Worm (Caenorhabditis elegans): Measurements from ENCODE around the gene ctns-1.

The ctns-1 gene

DNA sequence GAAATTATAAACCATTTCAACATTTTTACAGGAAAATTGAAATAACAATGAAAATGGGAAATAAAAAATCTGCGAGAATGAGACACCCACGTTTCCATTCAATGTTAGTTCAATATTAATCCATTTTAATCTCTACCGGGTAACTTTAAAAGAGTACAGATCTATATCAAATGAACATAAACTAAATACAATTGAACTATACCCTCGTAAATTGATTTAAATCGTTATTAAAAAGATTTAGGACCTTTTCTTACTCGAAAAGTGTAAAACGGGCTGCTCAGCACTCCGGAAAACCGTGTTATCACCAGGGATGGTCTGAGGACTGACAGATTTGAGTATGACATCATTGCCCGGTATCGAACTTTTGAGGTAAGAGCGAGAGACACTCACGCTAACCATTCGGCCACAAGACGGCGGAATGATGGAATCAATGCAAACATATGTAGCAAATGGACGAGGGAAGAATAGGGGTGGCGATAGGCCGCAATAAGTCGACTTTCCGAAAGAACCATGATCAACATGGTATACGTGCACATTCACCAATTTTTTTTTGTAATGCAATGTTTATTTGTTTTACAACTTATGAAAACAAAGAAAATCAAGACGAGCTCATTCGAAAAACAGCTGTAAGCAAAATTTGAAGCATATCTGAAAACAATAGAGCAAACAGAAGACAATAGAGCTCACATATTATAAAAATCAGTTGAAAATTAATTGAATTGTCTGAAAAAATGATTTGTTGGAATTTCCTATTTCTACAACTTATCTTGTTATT is 29.6 kb downstream of the ctns-1 start, which contains the start of the genes chst-1 and C41C4.9 (continued):
- TF ChIP-seq isw-1 (GFP tag; IDR thresholded peaks at IDR 0.05) (no peak), sox-4 (tag; optimal IDR thresholded peaks at IDR 0.05) (no peak), pax-3 (tag; optimal IDR thresholded peaks at IDR 0.05) (no peak), unc-86 (tag; optimal IDR thresholded peaks at IDR 0.05) (no peak), ama-1 (optimal IDR thresholded peaks at IDR 0.05) (no peak), egl-13 (tag; optimal IDR thresholded peaks at IDR 0.05) (no peak), jun-1 (tag; optimal IDR thresholded peaks at IDR 0.05) (peak; percentile 38), sup-37 (GFP tag; optimal IDR thresholded peaks at IDR 0.05) (no peak), unc-30 (tag; optimal IDR thresholded peaks at IDR 0.05) (no peak), egl-27 (tag; optimal IDR thresholded peaks at IDR 0.05) (peak in 1 of 2 experiments; percentile 35), efl-3 (GFP tag; optimal IDR thresholded peaks at IDR 0.05) (no peak), mep-1 (tag; optimal IDR thresholded peaks at IDR 0.05) (peak; percentile 69), C04F5.9 (tag; optimal IDR thresholded peaks at IDR 0.05) (no peak), lsy-2 (tag; optimal IDR thresholded peaks at IDR 0.05) (peak; percentile 57 to 77), lin-39 (tag; optimal IDR thresholded peaks at IDR 0.05) (no peak), fkh-8 (tag; optimal IDR thresholded peaks at IDR 0.05) (no peak), unc-62 (GFP tag; optimal IDR thresholded peaks at IDR 0.05) (no peak), ceh-8 (GFP tag; optimal IDR thresholded peaks at IDR 0.05) (peak; percentile 23), ceh-88 (GFP tag; IDR thresholded peaks at IDR 0.05) (no peak), nhr-76 (tag; optimal IDR thresholded peaks at IDR 0.05) (no peak), swsn-7 (tag; optimal IDR thresholded peaks at IDR 0.05) (peak; percentile 46), sptf-1 (tag; optimal IDR thresholded peaks at IDR 0.05) (no peak), fkh-10 (GFP tag; optimal IDR thresholded peaks at IDR 0.05) (no peak), vab-15 (tag; optimal IDR thresholded peaks at IDR 0.05) (peak; percentile 57), ceh-63 (GFP tag; optimal IDR thresholded peaks at IDR 0.05) (no peak), snpc-4 (tag; optimal IDR thresholded peaks at IDR 0.05) (peak; percentile 29), nhr-84 (tag; optimal IDR thresholded peaks at IDR 0.05) (no peak), aha-1 (tag; optimal IDR thresholded peaks at IDR 0.05) (no peak), F16B12.6 (tag; optimal IDR thresholded peaks at IDR 0.05) (no peak), nhr-28 (tag; optimal IDR thresholded peaks at IDR 0.05) (no peak), nhr-12 (tag; optimal IDR thresholded peaks at IDR 0.05) (no peak), efl-1 (optimal IDR thresholded peaks at IDR 0.05) (peak; percentile 50 to 51), efl-1 (GFP tag; optimal IDR thresholded peaks at IDR 0.05 in 1 of 2) (peak; percentile 20 to 96), xbp-1 (tag; optimal IDR thresholded peaks at IDR 0.05) (peak; percentile 20), ztf-4 (tag; optimal IDR thresholded peaks at IDR 0.05) (peak; percentile 7)

DNA sequence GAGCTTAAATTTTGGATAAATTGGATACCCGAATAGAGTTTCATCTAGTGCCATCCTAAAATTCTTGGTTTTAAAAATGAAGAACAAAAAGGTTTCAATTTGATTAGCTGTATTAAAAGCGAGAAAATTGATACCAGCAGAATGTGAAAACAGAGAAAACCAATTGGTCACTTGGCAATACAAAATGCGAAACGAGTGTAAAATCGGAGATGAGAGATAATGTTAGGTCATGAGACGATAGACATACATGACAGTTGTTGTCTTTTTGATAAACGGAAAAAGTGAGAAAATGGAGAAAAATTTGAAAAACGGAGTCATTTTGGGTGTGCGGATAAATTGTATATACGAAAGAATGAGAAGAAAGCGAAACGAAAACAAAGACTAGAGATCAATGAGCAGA is 31.7 kb downstream of the ctns-1 start, which contains the start of gene sfxn-5:
Gene sfxn-5, minus strand, starts transcription at position 55 of the 400 bp plus-strand sequence.
- TF ChIP-seq sox-4 (tag; optimal IDR thresholded peaks at IDR 0.05) (no peak), isw-1 (GFP tag; IDR thresholded peaks at IDR 0.05) (no peak), lin-14 (GFP tag; optimal IDR thresholded peaks at IDR 0.05) (peak; percentile 82), aly-2 (tag; optimal IDR thresholded peaks at IDR 0.05) (no peak), fos-1 (tag; optimal IDR thresholded peaks at IDR 0.05) (peak; percentile 11), lin-13 (GFP tag; optimal IDR thresholded peaks at IDR 0.05) (no peak), hlh-4 (tag; optimal IDR thresholded peaks at IDR 0.05) (no peak), nhr-71 (tag; optimal IDR thresholded peaks at IDR 0.05) (peak; percentile 68), ztf-4 (tag; optimal IDR thresholded peaks at IDR 0.05) (no peak), lin-39 (tag; optimal IDR thresholded peaks at IDR 0.05) (no peak), ztf-11 (tag; optimal IDR thresholded peaks at IDR 0.05) (no peak), nhr-11 (tag; optimal IDR thresholded peaks at IDR 0.05) (no peak), ces-1 (GFP tag; optimal IDR thresholded peaks at IDR 0.05) (no peak), rnt-1 (tag; optimal IDR thresholded peaks at IDR 0.05) (peak; percentile 45), grh-1 (GFP tag; IDR thresholded peaks at IDR 0.05) (no peak), unc-30 (tag; optimal IDR thresholded peaks at IDR 0.05) (no peak), nhr-19 (GFP tag; conservative IDR thresholded peaks at IDR 0.05) (peak; percentile 12), mep-1 (tag; optimal IDR thresholded peaks at IDR 0.05) (peak; percentile 73), nhr-76 (tag; optimal IDR thresholded peaks at IDR 0.05) (no peak), hlh-17 (GFP tag; optimal IDR thresholded peaks at IDR 0.05; ENCODE audit: borderline replicate concordance) (no peak), nhr-90 (tag; optimal IDR thresholded peaks at IDR 0.05; ENCODE audit: poor library complexity) (no peak), sptf-1 (tag; optimal IDR thresholded peaks at IDR 0.05) (no peak), xbp-1 (tag; optimal IDR thresholded peaks at IDR 0.05) (no peak), ets-5 (GFP tag; IDR thresholded peaks at IDR 0.05) (no peak), pag-3 (tag; optimal IDR thresholded peaks at IDR 0.05; ENCODE audit: borderline replicate concordance, insufficient read depth) (peak; percentile 34), ceh-63 (GFP tag; optimal IDR thresholded peaks at IDR 0.05) (no peak), egl-27 (tag; optimal IDR thresholded peaks at IDR 0.05) (no peak), nhr-12 (tag; optimal IDR thresholded peaks at IDR 0.05) (no peak)
